Fruit fly (Drosophila melanogaster) whole organism, embryonic: ENCODE measurements around the gene Msh6.

Experiments used
- Awh ChIP-seq: fragments of 200-800 bp; sonication (Bioruptor generic); IDR thresholded peaks from 2 replicates; pipeline ENCODE4, ENCODE4 v1.3.6; 2022; ENCODE audit warnings: missing biosample characterization, missing genetic modification characterization
- CG11560 ChIP-seq: fragments of 200-800 bp; sonication (Bioruptor generic); IDR thresholded peaks from 3 replicates; pipeline ENCODE4 v1.3.6; 2022; ENCODE audit warnings: missing biosample characterization, missing genetic modification characterization
- CG1233 ChIP-seq: fragments of 200-800 bp; sonication (Bioruptor generic); optimal IDR thresholded peaks from 4 replicates; lab custom pipeline; 2018; ENCODE audit warnings: missing biosample characterization, mild to moderate bottlenecking, missing genetic modification characterization
- CG12659 ChIP-seq: fragments of 200-800 bp; sonication (Bioruptor generic); optimal IDR thresholded peaks from 3 replicates; lab custom pipeline; 2017; ENCODE audit warnings: mild to moderate bottlenecking, missing biosample characterization, missing genetic modification reagents, missing genetic modification characterization
- CG13894 ChIP-seq: fragments of 200-800 bp; sonication (Bioruptor generic); optimal IDR thresholded peaks from 3 replicates; lab custom pipeline; 2018; ENCODE audit warnings: missing biosample characterization, mild to moderate bottlenecking, missing genetic modification characterization, moderate library complexity
- CG15601 ChIP-seq: fragments of 200-800 bp; sonication (Bioruptor generic); optimal IDR thresholded peaks from 3 replicates; lab custom pipeline; 2019; ENCODE audit warnings: missing biosample characterization, mild to moderate bottlenecking, missing genetic modification characterization, moderate library complexity
- CG16863 ChIP-seq: fragments of 200-800 bp; sonication (Bioruptor generic); optimal IDR thresholded peaks from 3 replicates; lab custom pipeline; 2016; ENCODE audit warnings: missing biosample characterization, missing genetic modification characterization
- CG18476 ChIP-seq: fragments of 200-800 bp; sonication (Bioruptor generic); optimal IDR thresholded peaks from 2 replicates; lab custom pipeline; 2016; ENCODE audit warnings: missing biosample characterization, mild to moderate bottlenecking, missing genetic modification characterization
- CG2116 ChIP-seq: fragments of 200-800 bp; sonication (Bioruptor generic); optimal IDR thresholded peaks from 3 replicates; lab custom pipeline; 2018; ENCODE audit warnings: missing biosample characterization, mild to moderate bottlenecking, missing genetic modification characterization
- CG33213 ChIP-seq: fragments of 200-800 bp; sonication (Bioruptor generic); optimal IDR thresholded peaks from 3 replicates; lab custom pipeline; 2016; ENCODE audit warnings: missing biosample characterization, missing genetic modification characterization
- CG4282 ChIP-seq: fragments of 200-800 bp; sonication (Bioruptor generic); optimal IDR thresholded peaks from 2 replicates; lab custom pipeline; 2016; ENCODE audit warnings: missing biosample characterization, missing genetic modification characterization
- CG4707 ChIP-seq: fragments of 200-800 bp; sonication (Bioruptor generic); optimal IDR thresholded peaks from 2 replicates; lab custom pipeline; 2018; ENCODE audit warnings: missing biosample characterization, mild to moderate bottlenecking, missing genetic modification characterization, moderate library complexity
- CG5245 ChIP-seq: fragments of 200-800 bp; sonication (Bioruptor generic); optimal IDR thresholded peaks from 3 replicates; lab custom pipeline; 2016; ENCODE audit warnings: missing biosample characterization, missing genetic modification characterization
- CG6272 ChIP-seq: fragments of 200-800 bp; sonication (Bioruptor generic); IDR thresholded peaks from 2 replicates; pipeline ENCODE4 v1.3.6; 2022; ENCODE audit warnings: missing biosample characterization, missing genetic modification characterization
- CrebB ChIP-seq: fragments of 200-800 bp; sonication (Bioruptor generic); optimal IDR thresholded peaks from 3 replicates; lab custom pipeline; 2018; ENCODE audit warnings: missing biosample characterization, mild to moderate bottlenecking, missing genetic modification characterization
- Dad ChIP-seq: fragments of 200-800 bp; sonication (Bioruptor generic); optimal IDR thresholded peaks from 3 replicates; lab custom pipeline; 2016; ENCODE audit warnings: missing biosample characterization, missing genetic modification characterization
- Dfd ChIP-seq, 2 experiments: fragments of >200 bp; optimal IDR thresholded peaks; 2 replicates each; lab custom pipeline; 2017; ENCODE audit warnings: missing biosample characterization in 2 of 2, missing genetic modification characterization in 2 of 2
- Ets97D ChIP-seq: fragments of 200-800 bp; sonication (Bioruptor generic); optimal IDR thresholded peaks from 3 replicates; lab custom pipeline; 2016; ENCODE audit warnings: missing biosample characterization, missing genetic modification characterization
- Fer1 ChIP-seq: fragments of 200-800 bp; sonication (Bioruptor generic); optimal IDR thresholded peaks from 2 replicates; lab custom pipeline; 2017; ENCODE audit warnings: missing biosample characterization, mild to moderate bottlenecking, missing genetic modification characterization
- Gsc ChIP-seq: fragments of 200-800 bp; sonication (Bioruptor generic); IDR thresholded peaks from 2 replicates; pipeline ENCODE4 v1.3.6; 2022; ENCODE audit warnings: missing biosample characterization, missing genetic modification characterization
- Gug ChIP-seq: fragments of 200-800 bp; sonication (Bioruptor generic); IDR thresholded peaks from 4 replicates; pipeline ENCODE4 v1.3.6; 2022; ENCODE audit warnings: missing biosample characterization, missing genetic modification characterization
- Hey ChIP-seq: fragments of 200-800 bp; sonication (Bioruptor generic); optimal IDR thresholded peaks from 3 replicates; lab custom pipeline; 2018; ENCODE audit warnings: missing biosample characterization, mild to moderate bottlenecking, missing genetic modification characterization
- HmgZ ChIP-seq: fragments of 200-800 bp; sonication (Bioruptor generic); optimal IDR thresholded peaks from 2 replicates; lab custom pipeline; 2018; ENCODE audit warnings: missing biosample characterization, mild to moderate bottlenecking, missing genetic modification characterization
- Hr78 ChIP-seq, 2 experiments: fragments of 200-800 bp in 1 of 2; fragments of >200 bp in 1 of 2; sonication (Bioruptor generic) in 1 of 2; optimal IDR thresholded peaks; 2 replicates each; lab custom pipeline; 2017 to 2019; ENCODE audit warnings: missing biosample characterization in 2 of 2, missing genetic modification characterization in 2 of 2, mild to moderate bottlenecking in 1 of 2, moderate library complexity in 1 of 2
- Lpt ChIP-seq: fragments of >200 bp; optimal IDR thresholded peaks from 2 replicates; lab custom pipeline; 2018; ENCODE audit warnings: missing biosample characterization, missing genetic modification characterization
- PHDP ChIP-seq: fragments of 200-800 bp; sonication (Bioruptor generic); optimal IDR thresholded peaks from 3 replicates; lab custom pipeline; 2018; ENCODE audit warnings: missing biosample characterization, mild to moderate bottlenecking, missing genetic modification characterization, moderate library complexity
- Rfx ChIP-seq: fragments of 200-800 bp; sonication (Bioruptor generic); IDR thresholded peaks from 2 replicates; pipeline ENCODE4 v1.3.6; 2022; ENCODE audit warnings: missing biosample characterization, missing genetic modification characterization
- Side ChIP-seq: fragments of 200-800 bp; sonication (Bioruptor generic); optimal IDR thresholded peaks from 2 replicates; lab custom pipeline; 2016; ENCODE audit warnings: missing biosample characterization, missing genetic modification characterization
- Sin3A ChIP-seq: fragments of >200 bp; optimal IDR thresholded peaks from 2 replicates; lab custom pipeline; 2018
- Spps ChIP-seq: fragments of 200-800 bp; sonication (Bioruptor generic); optimal IDR thresholded peaks from 2 replicates; lab custom pipeline; 2018; ENCODE audit warnings: missing biosample characterization, mild to moderate bottlenecking, missing genetic modification characterization
- Vsx1 ChIP-seq: fragments of 200-800 bp; sonication (Bioruptor generic); optimal IDR thresholded peaks from 2 replicates; lab custom pipeline; 2017; ENCODE audit warnings: missing biosample characterization, mild to moderate bottlenecking, missing genetic modification characterization, missing genetic modification reagents
- aop ChIP-seq: fragments of 200-800 bp; sonication (Bioruptor generic); IDR thresholded peaks from 2 replicates; pipeline ENCODE4 v1.3.6; 2022; ENCODE audit warnings: missing biosample characterization, missing genetic modification characterization
- bsh ChIP-seq, 2 experiments: fragments of 200-800 bp; sonication (Bioruptor generic); optimal IDR thresholded peaks; 2 replicates each; lab custom pipeline; 2017 to 2018; ENCODE audit warnings: mild to moderate bottlenecking in 2 of 2, missing biosample characterization in 2 of 2, missing genetic modification characterization in 2 of 2, moderate library complexity in 1 of 2
- cad ChIP-seq: fragments of >200 bp; optimal IDR thresholded peaks from 2 replicates; lab custom pipeline; 2017; ENCODE audit warnings: missing biosample characterization, missing genetic modification characterization
- chinmo ChIP-seq: fragments of 200-800 bp; sonication (Bioruptor generic); IDR thresholded peaks from 4 replicates; pipeline ENCODE4 v1.3.6; 2022; ENCODE audit warnings: missing biosample characterization, missing genetic modification characterization; ENCODE audit not compliant: partially characterized antibody
- cwo ChIP-seq: fragments of 200-800 bp; sonication (Bioruptor generic); optimal IDR thresholded peaks from 3 replicates; lab custom pipeline; 2017; ENCODE audit warnings: missing biosample characterization, missing genetic modification characterization, mild to moderate bottlenecking, moderate library complexity, missing genetic modification reagents
- dati ChIP-seq: fragments of 200-800 bp; sonication (Bioruptor generic); IDR thresholded peaks from 2 replicates; pipeline ENCODE4 v1.3.6; 2022; ENCODE audit warnings: missing biosample characterization, missing genetic modification characterization
- dm ChIP-seq: fragments of 200-800 bp; sonication (Bioruptor generic); optimal IDR thresholded peaks from 3 replicates; lab custom pipeline; 2016; ENCODE audit warnings: missing biosample characterization, missing genetic modification characterization
- ewg ChIP-seq: fragments of 200-800 bp; sonication (Bioruptor generic); optimal IDR thresholded peaks from 3 replicates; lab custom pipeline; 2017; ENCODE audit warnings: mild to moderate bottlenecking, missing biosample characterization, missing genetic modification reagents, missing genetic modification characterization
- exex ChIP-seq: fragments of 200-800 bp; sonication (Bioruptor generic); optimal IDR thresholded peaks from 4 replicates; lab custom pipeline; 2018; ENCODE audit warnings: missing biosample characterization, mild to moderate bottlenecking, missing genetic modification characterization, moderate library complexity
- h ChIP-seq: fragments of >200 bp; optimal IDR thresholded peaks from 2 replicates; lab custom pipeline; 2017
- kay ChIP-seq: fragments of 200-800 bp; sonication (Bioruptor generic); optimal IDR thresholded peaks from 2 replicates; lab custom pipeline; 2016; ENCODE audit warnings: missing biosample characterization, missing genetic modification characterization
- peb ChIP-seq: fragments of 200-800 bp; sonication (Bioruptor generic); IDR thresholded peaks from 2 replicates; pipeline ENCODE4 v1.3.6; 2022; ENCODE audit warnings: missing biosample characterization, missing genetic modification characterization
- phol ChIP-seq: fragments of 200-800 bp; sonication (Bioruptor generic); optimal IDR thresholded peaks from 3 replicates; lab custom pipeline; 2018; ENCODE audit warnings: missing biosample characterization, mild to moderate bottlenecking, missing genetic modification characterization, moderate library complexity
- pum ChIP-seq: fragments of 200-800 bp; sonication (Bioruptor generic); optimal IDR thresholded peaks from 2 replicates; lab custom pipeline; 2016; ENCODE audit warnings: missing biosample characterization, missing genetic modification characterization
- salm ChIP-seq: fragments of 200-800 bp; sonication (Bioruptor generic); optimal IDR thresholded peaks from 2 replicates; lab custom pipeline; 2018; ENCODE audit warnings: missing biosample characterization, mild to moderate bottlenecking, missing genetic modification characterization
- sens ChIP-seq: fragments of 200-800 bp; sonication (Bioruptor generic); peaks from one replicate; lab custom pipeline; 2016; ENCODE audit warnings: missing biosample characterization, missing genetic modification characterization
- sr ChIP-seq: fragments of 200-800 bp; sonication (Bioruptor generic); IDR thresholded peaks from 3 replicates; pipeline ENCODE4 v1.3.6; 2022; ENCODE audit warnings: missing biosample characterization, missing genetic modification characterization
- ssp ChIP-seq: fragments of 200-800 bp; sonication (Bioruptor generic); IDR thresholded peaks from 2 replicates; pipeline ENCODE4 v1.3.6; 2022; ENCODE audit warnings: missing biosample characterization, missing genetic modification characterization
- zfh2 ChIP-seq: fragments of 200-800 bp; sonication (Bioruptor generic); optimal IDR thresholded peaks from 2 replicates; lab custom pipeline; 2016; ENCODE audit warnings: missing biosample characterization, missing genetic modification characterization

Msh6 gene

dm6 chr3L:15142004-15142890 lies 16.1 kb downstream of the Msh6 start, which contains the start of gene Pdi (continued):
- peak; percentile 69 for TF ChIP-seq CG33213 (GFP tag; lab: Kevin White, UChicago)
- peak; percentile 54 for TF ChIP-seq Dad (GFP tag; lab: Kevin White, UChicago)
- TF ChIP-seq PHDP, result peak; percentile 44
- no peak for TF ChIP-seq zfh2
- peak; percentile 41 for TF ChIP-seq CrebB
- no peak for TF ChIP-seq Vsx1
- TF ChIP-seq dati (GFP tag; lab: Robert Waterston, UW), result no peak
- 0 out of 2 replicates have a peak, but pooled peaks have one; percentile 41 for TF ChIP-seq CG6272 (GFP tag; lab: Robert Waterston, UW)
- no peak for TF ChIP-seq Awh
- peak; percentile 62 for TF ChIP-seq CG2116 (GFP tag; lab: Kevin White, UChicago)
- peak; percentile 43 for TF ChIP-seq Sin3A
- no peak; the same call in 2 of the 3 replicates for TF ChIP-seq CG11560
- peak; percentile 65 for TF ChIP-seq Ets97D (GFP tag; lab: Kevin White, UChicago)
- TF ChIP-seq CG15601 (tag; lab: Kevin White, UChicago), result peak; percentile 34
- no peak for TF ChIP-seq Gsc (GFP tag; lab: Robert Waterston, UW)
- no peak for TF ChIP-seq Dfd (GFP tag; optimal IDR thresholded peaks at IDR 0.05; lab: Kevin White, UChicago)
- TF ChIP-seq ewg, result peak; percentile 10
- peak; percentile 46 for TF ChIP-seq phol
- TF ChIP-seq sr, result no peak
- TF ChIP-seq Side (GFP tag; lab: Kevin White, UChicago), result peak; percentile 49
- peak; percentile 60 for TF ChIP-seq CG13894
- no peak for TF ChIP-seq CG4282 (GFP tag; lab: Kevin White, UChicago)
- TF ChIP-seq CG5245, result peak; percentile 16
- no peak for TF ChIP-seq peb (GFP tag; lab: Robert Waterston, UW)
- TF ChIP-seq Fer1 (GFP tag; lab: Kevin White, UChicago), result peak; percentile 29
- TF ChIP-seq sens (GFP tag; lab: Kevin White, UChicago), result peak; percentile 94
- TF ChIP-seq kay (GFP tag; lab: Kevin White, UChicago), result peak; percentile 7
- peak in 1 of 2 experiments; percentile 26 for TF ChIP-seq bsh (GFP tag; optimal IDR thresholded peaks at IDR 0.05; lab: Kevin White, UChicago)
- TF ChIP-seq Spps, result peak; percentile 16
- peak; percentile 33 for TF ChIP-seq dm (GFP tag; lab: Kevin White, UChicago)
- TF ChIP-seq cad (GFP tag; lab: Kevin White, UChicago), result no peak
- TF ChIP-seq Gug (GFP tag; lab: Robert Waterston, UW), result 0 out of 4 replicates have a peak, but pooled peaks have one; percentile 2
- peak; percentile 52 for TF ChIP-seq HmgZ (tag; lab: Kevin White, UChicago)
- TF ChIP-seq ssp (GFP tag; lab: Robert Waterston, UW), result peak; percentile 25; the same call in 1 of the 2 replicates
- peak; percentile 81 for TF ChIP-seq CG12659 (GFP tag; lab: Kevin White, UChicago)
- no peak for TF ChIP-seq CG1233
- no peak for TF ChIP-seq CG16863 (GFP tag; lab: Kevin White, UChicago)
- peak; percentile 59 for TF ChIP-seq Rfx (GFP tag; lab: Robert Waterston, UW)
- TF ChIP-seq Lpt (GFP tag; lab: Kevin White, UChicago), result no peak
- TF ChIP-seq cwo, result peak; percentile 2
- TF ChIP-seq h (lab: Kevin White, UChicago), result no peak
- TF ChIP-seq CG18476 (GFP tag; lab: Kevin White, UChicago), result no peak
- peak; percentile 12 for TF ChIP-seq exex (tag; lab: Kevin White, UChicago)
- TF ChIP-seq salm, result peak; percentile 21
- TF ChIP-seq aop (GFP tag; lab: Robert Waterston, UW), result no peak
- TF ChIP-seq CG4707 (GFP tag; lab: Kevin White, UChicago), result peak; percentile 25
- TF ChIP-seq chinmo (GFP tag; lab: Robert Waterston, UW), result peak; percentile 76; the same call in 2 of the 4 replicates
- no peak for TF ChIP-seq pum
- peak in 1 of 2 experiments; percentile 99 for TF ChIP-seq Hr78 (GFP tag; optimal IDR thresholded peaks at IDR 0.05; lab: Kevin White, UChicago)
- no peak for TF ChIP-seq Hey
